Worm (Caenorhabditis elegans) whole organism, early embryonic: ENCODE data around the gene gei-3.

Experiments
- ama-1 ChIP-seq: fragments of 150-350 bp; optimal IDR thresholded peaks from 2 replicates; lab custom pipeline; 2014
- ceh-36 ChIP-seq: sonication (generic microtip); optimal IDR thresholded peaks from 2 replicates; lab custom pipeline; 2016; ENCODE audit warnings: missing genetic modification characterization, inconsistent platforms, missing compliant biosample characterization
- ets-7 ChIP-seq: sonication (generic microtip); optimal IDR thresholded peaks from 2 replicates; lab custom pipeline; 2016; ENCODE audit warnings: missing genotype, missing genetic modification characterization, missing compliant biosample characterization
- hmbx-1 ChIP-seq: sonication (generic microtip); optimal IDR thresholded peaks from 2 replicates; lab custom pipeline; 2016; ENCODE audit warnings: mild to moderate bottlenecking, missing genetic modification characterization, missing compliant biosample characterization
- pes-1 ChIP-seq: fragments of 200-800 bp; sonication (Bioruptor generic); IDR thresholded peaks from 2 replicates; pipeline ENCODE4 v1.3.6; 2022; ENCODE audit warnings: missing genetic modification reagents, missing genetic modification characterization, missing compliant biosample characterization
- scrt-1 ChIP-seq: fragments of 200-800 bp; sonication (Bioruptor generic); IDR thresholded peaks from 2 replicates; pipeline ENCODE4 v1.3.6; 2022; ENCODE audit warnings: missing genetic modification characterization, missing compliant biosample characterization
- tbx-37 ChIP-seq: fragments of 200-800 bp; sonication (Bioruptor generic); conservative IDR thresholded peaks from 2 replicates; pipeline ENCODE4 v1.3.6; 2022; ENCODE audit warnings: missing genetic modification reagents, missing genetic modification characterization, missing compliant biosample characterization

DNA sequence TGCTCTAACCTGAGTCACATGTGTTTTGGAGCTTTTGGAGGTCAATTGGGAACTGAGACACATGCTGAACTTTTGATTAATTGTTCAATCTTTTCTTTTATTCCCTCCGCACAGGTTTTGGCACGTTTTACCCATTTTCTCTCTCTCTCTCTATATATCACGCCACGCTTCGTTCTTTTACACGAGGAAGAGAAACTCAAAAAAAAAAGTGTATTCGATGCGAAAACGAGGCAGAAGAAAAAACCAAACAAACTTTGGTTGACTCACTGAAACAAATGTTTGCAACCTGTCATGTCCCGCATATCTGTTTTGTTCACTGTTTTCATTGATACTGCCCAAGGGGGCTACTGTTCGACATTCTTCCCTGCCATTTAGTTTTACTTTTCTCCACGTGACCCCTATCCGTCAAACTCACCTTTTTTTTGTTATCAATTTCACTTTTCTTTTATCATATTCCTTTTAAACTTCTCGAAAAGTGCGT, 52.1 kb downstream of the gei-3 start:
- TF ChIP-seq pes-1 (GFP tag; lab: Robert Waterston, UW) (no peak), ama-1 (no peak), ets-7 (tag; lab: Kevin White, UChicago) (no peak), ceh-36 (tag; lab: Kevin White, UChicago) (no peak), scrt-1 (GFP tag; lab: Robert Waterston, UW) (no peak), tbx-37 (GFP tag; lab: Robert Waterston, UW) (no peak), hmbx-1 (tag; lab: Kevin White, UChicago) (no peak)
